Worm (Caenorhabditis elegans) whole organism, L2 larva: Measurements from ENCODE around the gene rpt-3.

Experiments
- ama-1 ChIP-seq: fragments of 150-350 bp; optimal IDR thresholded peaks from 2 replicates; lab custom pipeline; 2018; ENCODE audit warnings: inconsistent platforms
- ceh-82 ChIP-seq: fragments of 150-350 bp; optimal IDR thresholded peaks from 2 replicates; lab custom pipeline; 2014; ENCODE audit warnings: missing biosample characterization, missing genetic modification characterization
- elt-1 ChIP-seq: fragments of 150-350 bp; optimal IDR thresholded peaks from 2 replicates; lab custom pipeline; 2014; ENCODE audit warnings: missing biosample characterization, missing genetic modification characterization
- mab-5 ChIP-seq: fragments of 150-350 bp; optimal IDR thresholded peaks from 2 replicates; lab custom pipeline; 2014; ENCODE audit warnings: missing biosample characterization, missing genetic modification characterization
- nhr-11 ChIP-seq: fragments of 150-350 bp; optimal IDR thresholded peaks from 2 replicates; lab custom pipeline; 2014; ENCODE audit warnings: missing biosample characterization, missing genetic modification characterization
- nhr-12 ChIP-seq: fragments of 150-350 bp; optimal IDR thresholded peaks from 2 replicates; lab custom pipeline; 2014; ENCODE audit warnings: missing biosample characterization, missing genetic modification characterization
- nhr-23 ChIP-seq: fragments of 150-350 bp; optimal IDR thresholded peaks from 2 replicates; lab custom pipeline; 2014; ENCODE audit warnings: missing biosample characterization, missing genetic modification reagents, missing genetic modification characterization
- nhr-237 ChIP-seq: fragments of 150-350 bp; optimal IDR thresholded peaks from 2 replicates; lab custom pipeline; 2014; ENCODE audit warnings: missing biosample characterization, missing genetic modification characterization
- nhr-6 ChIP-seq: fragments of 150-350 bp; optimal IDR thresholded peaks from 2 replicates; lab custom pipeline; 2014; ENCODE audit warnings: missing biosample characterization, missing genetic modification characterization
- nhr-77 ChIP-seq: fragments of 150-350 bp; optimal IDR thresholded peaks from 2 replicates; lab custom pipeline; 2014; ENCODE audit warnings: missing biosample characterization, missing genetic modification characterization
- unc-62 ChIP-seq: fragments of 150-350 bp; optimal IDR thresholded peaks from 2 replicates; lab custom pipeline; 2014; ENCODE audit warnings: missing biosample characterization, missing genetic modification reagents, missing genetic modification characterization
- ztf-11 ChIP-seq: sonication (generic microtip); optimal IDR thresholded peaks from 2 replicates; lab custom pipeline; 2017; ENCODE audit warnings: missing biosample characterization, missing genetic modification characterization

ce11 chrIII:6507832-6508231, 18.2 kb downstream of the rpt-3 start, which contains the start of gene F23F12.12:
- TF ChIP-seq unc-62 (GFP tag; lab: Kevin White, UChicago) (no peak), nhr-237 (tag; lab: Kevin White, UChicago) (no peak), ama-1 (lab: Kevin White, UChicago) (no peak), nhr-12 (tag; lab: Kevin White, UChicago) (no peak), nhr-11 (tag; lab: Kevin White, UChicago) (no peak), ztf-11 (no peak), nhr-23 (no peak), mab-5 (tag; lab: Kevin White, UChicago) (no peak), ceh-82 (tag; lab: Kevin White, UChicago) (no peak), nhr-6 (tag; lab: Kevin White, UChicago) (no peak), nhr-77 (tag; lab: Kevin White, UChicago) (no peak), elt-1 (tag; lab: Kevin White, UChicago) (no peak)
